Worm (Caenorhabditis elegans) whole organism, L2 larva: ENCODE measurements around the gene F46H5.2.

Source experiments
- F13H6.1 ChIP-seq: sonication (generic microtip); optimal IDR thresholded peaks from 2 replicates; lab custom pipeline; 2016; ENCODE audit warnings: missing genetic modification characterization, missing compliant biosample characterization
- alr-1 ChIP-seq: fragments of 150-350 bp; optimal IDR thresholded peaks from 2 replicates; lab custom pipeline; 2014; ENCODE audit warnings: missing biosample characterization, missing genetic modification characterization
- ama-1 ChIP-seq: fragments of 150-350 bp; optimal IDR thresholded peaks from 2 replicates; lab custom pipeline; 2018; ENCODE audit warnings: inconsistent platforms
- ceh-82 ChIP-seq: fragments of 150-350 bp; optimal IDR thresholded peaks from 2 replicates; lab custom pipeline; 2014; ENCODE audit warnings: missing biosample characterization, missing genetic modification characterization
- lin-13 ChIP-seq: fragments of 150-350 bp; optimal IDR thresholded peaks from 2 replicates; lab custom pipeline; 2014; ENCODE audit warnings: missing biosample characterization, missing genetic modification reagents, missing genetic modification characterization
- lin-39 ChIP-seq: fragments of 150-350 bp; optimal IDR thresholded peaks from 2 replicates; lab custom pipeline; 2014; ENCODE audit warnings: missing biosample characterization, missing genetic modification reagents, missing genetic modification characterization
- mab-5 ChIP-seq: fragments of 150-350 bp; optimal IDR thresholded peaks from 2 replicates; lab custom pipeline; 2014; ENCODE audit warnings: missing biosample characterization, missing genetic modification characterization
- mdl-1 ChIP-seq, 2 experiments: fragments of 150-350 bp in 1 of 2; sonication (generic microtip) in 1 of 2; optimal IDR thresholded peaks; 2 replicates each; lab custom pipeline; 2017; ENCODE audit warnings: missing biosample characterization in 2 of 2, missing genetic modification characterization in 2 of 2
- nhr-10 ChIP-seq: sonication (generic microtip); optimal IDR thresholded peaks from 2 replicates; lab custom pipeline; 2017; ENCODE audit warnings: missing biosample characterization, missing genetic modification characterization
- nhr-11 ChIP-seq: fragments of 150-350 bp; optimal IDR thresholded peaks from 2 replicates; lab custom pipeline; 2014; ENCODE audit warnings: missing biosample characterization, missing genetic modification characterization
- nhr-77 ChIP-seq: fragments of 150-350 bp; optimal IDR thresholded peaks from 2 replicates; lab custom pipeline; 2014; ENCODE audit warnings: missing biosample characterization, missing genetic modification characterization
- unc-62 ChIP-seq: fragments of 150-350 bp; optimal IDR thresholded peaks from 2 replicates; lab custom pipeline; 2014; ENCODE audit warnings: missing biosample characterization, missing genetic modification reagents, missing genetic modification characterization
- zag-1 ChIP-seq: fragments of 150-350 bp; optimal IDR thresholded peaks from 2 replicates; lab custom pipeline; 2014; ENCODE audit warnings: missing biosample characterization, missing genetic modification characterization

ce11 chrX:7269379-7269778 lies 3.9 kb downstream of the F46H5.2 start, which contains the start of gene grd-7:
- TF ChIP-seq mdl-1 (tag; optimal IDR thresholded peaks at IDR 0.05; lab: Kevin White, UChicago), result no peak
- no peak for TF ChIP-seq nhr-77 (tag; lab: Kevin White, UChicago)
- no peak for TF ChIP-seq zag-1 (tag; lab: Kevin White, UChicago)
- no peak for TF ChIP-seq ceh-82 (tag; lab: Kevin White, UChicago)
- TF ChIP-seq F13H6.1 (tag; lab: Kevin White, UChicago), result no peak
- no peak for TF ChIP-seq mab-5 (tag; lab: Kevin White, UChicago)
- no peak for TF ChIP-seq ama-1 (lab: Kevin White, UChicago)
- no peak for TF ChIP-seq lin-13 (GFP tag; lab: Kevin White, UChicago)
- no peak for TF ChIP-seq nhr-11 (tag; lab: Kevin White, UChicago)
- no peak for TF ChIP-seq nhr-10
- no peak for TF ChIP-seq alr-1
- no peak for TF ChIP-seq lin-39 (tag; lab: Kevin White, UChicago)
- no peak for TF ChIP-seq unc-62 (GFP tag; lab: Kevin White, UChicago)
